Worm (Caenorhabditis elegans): ENCODE results near the gene his-62.

his-62 gene

ce11 chrIV:7506711-7507110 is 20.4 kb downstream of the his-62 start:
- no peak for TF ChIP-seq nhr-11 (tag; optimal IDR thresholded peaks at IDR 0.05)
- no peak for TF ChIP-seq R02D3.7 (tag; optimal IDR thresholded peaks at IDR 0.05)
- TF ChIP-seq C34F6.9 (tag; optimal IDR thresholded peaks at IDR 0.05): no peak
- no peak for TF ChIP-seq ama-1 (optimal IDR thresholded peaks at IDR 0.05)
- no peak for TF ChIP-seq unc-55 (GFP tag; optimal IDR thresholded peaks at IDR 0.05)
- no peak for TF ChIP-seq ztf-1 (GFP tag; conservative IDR thresholded peaks at IDR 0.05)
- no peak for TF ChIP-seq nhr-10 (tag; optimal IDR thresholded peaks at IDR 0.05)
- TF ChIP-seq lin-39 (tag; optimal IDR thresholded peaks at IDR 0.05): no peak
- no peak for TF ChIP-seq nhr-23 (tag; optimal IDR thresholded peaks at IDR 0.05)
- no peak for TF ChIP-seq peb-1 (tag; optimal IDR thresholded peaks at IDR 0.05)
- TF ChIP-seq blmp-1 (tag; optimal IDR thresholded peaks at IDR 0.05; ENCODE audit: insufficient read depth): no peak
- TF ChIP-seq ceh-16 (tag; optimal IDR thresholded peaks at IDR 0.05): no peak
- no peak for TF ChIP-seq ztf-11 (tag; optimal IDR thresholded peaks at IDR 0.05)
- TF ChIP-seq nhr-6 (tag; optimal IDR thresholded peaks at IDR 0.05): no peak
- TF ChIP-seq ZK546.5 (tag; optimal IDR thresholded peaks at IDR 0.05): no peak
- no peak for TF ChIP-seq elt-1 (tag; optimal IDR thresholded peaks at IDR 0.05)
- no peak for TF ChIP-seq crh-2 (tag; optimal IDR thresholded peaks at IDR 0.05)
- no peak for TF ChIP-seq sma-3 (GFP tag; optimal IDR thresholded peaks at IDR 0.05)
- no peak for TF ChIP-seq skn-1 (tag; optimal IDR thresholded peaks at IDR 0.05)
- TF ChIP-seq mab-5 (tag; optimal IDR thresholded peaks at IDR 0.05): no peak

- TF ChIP-seq lin-39 (tag; optimal IDR thresholded peaks at IDR 0.05) (no peak), snpc-4 (tag; optimal IDR thresholded peaks at IDR 0.05) (no peak), sma-3 (GFP tag; optimal IDR thresholded peaks at IDR 0.05) (peak; percentile 28), alr-1 (tag; optimal IDR thresholded peaks at IDR 0.05) (no peak), sma-9 (GFP tag; optimal IDR thresholded peaks at IDR 0.05) (peak; percentile 62), sma-9 (tag; optimal IDR thresholded peaks at IDR 0.05) (no peak), mdl-1 (tag; optimal IDR thresholded peaks at IDR 0.05) (peak in 1 of 2 experiments; percentile 1), crh-2 (tag; optimal IDR thresholded peaks at IDR 0.05) (peak; percentile 29), gmeb-1 (tag; optimal IDR thresholded peaks at IDR 0.05) (peak; percentile 56), F13H6.1 (tag; optimal IDR thresholded peaks at IDR 0.05) (peak; percentile 35), ztf-4 (tag; optimal IDR thresholded peaks at IDR 0.05) (no peak), nhr-25 (tag; optimal IDR thresholded peaks at IDR 0.05) (peak; percentile 58), blmp-1 (tag; optimal IDR thresholded peaks at IDR 0.05; ENCODE audit: insufficient read depth) (no peak), nhr-129 (tag; optimal IDR thresholded peaks at IDR 0.05) (peak; percentile 99), nhr-23 (tag; optimal IDR thresholded peaks at IDR 0.05) (no peak), nhr-11 (tag; optimal IDR thresholded peaks at IDR 0.05) (no peak), lin-13 (GFP tag; optimal IDR thresholded peaks at IDR 0.05) (peak; percentile 21), C34F6.9 (tag; optimal IDR thresholded peaks at IDR 0.05) (peak; percentile 24), ama-1 (optimal IDR thresholded peaks at IDR 0.05) (peak; percentile 35), unc-39 (tag; optimal IDR thresholded peaks at IDR 0.05) (no peak), lsy-2 (tag; optimal IDR thresholded peaks at IDR 0.05) (peak in 1 of 2 experiments; percentile 61), ztf-11 (tag; optimal IDR thresholded peaks at IDR 0.05) (no peak), peb-1 (tag; optimal IDR thresholded peaks at IDR 0.05) (no peak), sem-4 (tag; optimal IDR thresholded peaks at IDR 0.05) (peak; percentile 22), aly-2 (tag; optimal IDR thresholded peaks at IDR 0.05) (no peak), nhr-21 (tag; optimal IDR thresholded peaks at IDR 0.05) (peak; percentile 65), nhr-12 (tag; optimal IDR thresholded peaks at IDR 0.05) (no peak), elt-3 (tag; optimal IDR thresholded peaks at IDR 0.05) (no peak)
These were observed 21.0 kb downstream of the his-62 start for ce11 chrIV:7507305-7507704.

- no peak for TF ChIP-seq skn-1 (tag; optimal IDR thresholded peaks at IDR 0.05)
- peak; percentile 57 for TF ChIP-seq blmp-1 (tag; optimal IDR thresholded peaks at IDR 0.05; ENCODE audit: insufficient read depth)
- peak; percentile 16 to 61 for TF ChIP-seq mdl-1 (tag; optimal IDR thresholded peaks at IDR 0.05)
- peak; percentile 77 for TF ChIP-seq C34F6.9 (tag; optimal IDR thresholded peaks at IDR 0.05)
- TF ChIP-seq egl-27 (tag; optimal IDR thresholded peaks at IDR 0.05): peak; percentile 42
- no peak for TF ChIP-seq mbf-1 (tag; optimal IDR thresholded peaks at IDR 0.05)
- TF ChIP-seq zag-1 (tag; optimal IDR thresholded peaks at IDR 0.05): peak; percentile 70
- TF ChIP-seq sem-4 (tag; optimal IDR thresholded peaks at IDR 0.05): peak; percentile 42
- TF ChIP-seq sma-9 (GFP tag; optimal IDR thresholded peaks at IDR 0.05): peak; percentile 59
- TF ChIP-seq sma-9 (tag; optimal IDR thresholded peaks at IDR 0.05): no peak
- TF ChIP-seq F13H6.1 (tag; optimal IDR thresholded peaks at IDR 0.05): peak; percentile 81
- peak; percentile 25 for TF ChIP-seq nhr-6 (tag; optimal IDR thresholded peaks at IDR 0.05)
- no peak for TF ChIP-seq lin-39 (tag; optimal IDR thresholded peaks at IDR 0.05)
- no peak for TF ChIP-seq unc-39 (tag; optimal IDR thresholded peaks at IDR 0.05)
- peak; percentile 57 for TF ChIP-seq lin-11 (tag; optimal IDR thresholded peaks at IDR 0.05)
- no peak for TF ChIP-seq ztf-11 (tag; optimal IDR thresholded peaks at IDR 0.05)
- TF ChIP-seq nhr-237 (tag; optimal IDR thresholded peaks at IDR 0.05): no peak
- TF ChIP-seq elt-1 (tag; optimal IDR thresholded peaks at IDR 0.05): no peak
- no peak for TF ChIP-seq ZK546.5 (tag; optimal IDR thresholded peaks at IDR 0.05)
- peak; percentile 85 for TF ChIP-seq unc-55 (GFP tag; optimal IDR thresholded peaks at IDR 0.05)
- no peak for TF ChIP-seq peb-1 (tag; optimal IDR thresholded peaks at IDR 0.05)
- TF ChIP-seq elt-3 (tag; optimal IDR thresholded peaks at IDR 0.05): no peak
- no peak for TF ChIP-seq dmd-4 (tag; optimal IDR thresholded peaks at IDR 0.05)
- TF ChIP-seq gmeb-1 (tag; optimal IDR thresholded peaks at IDR 0.05): peak; percentile 89
- TF ChIP-seq ztf-4 (tag; optimal IDR thresholded peaks at IDR 0.05): peak; percentile 51
- TF ChIP-seq alr-1 (tag; optimal IDR thresholded peaks at IDR 0.05): no peak
- TF ChIP-seq nhr-77 (tag; optimal IDR thresholded peaks at IDR 0.05): no peak
- TF ChIP-seq ztf-1 (GFP tag; conservative IDR thresholded peaks at IDR 0.05): no peak
- peak; percentile 80 for TF ChIP-seq ama-1 (optimal IDR thresholded peaks at IDR 0.05)
- peak; percentile 86 for TF ChIP-seq sma-3 (GFP tag; optimal IDR thresholded peaks at IDR 0.05)
- TF ChIP-seq nhr-10 (tag; optimal IDR thresholded peaks at IDR 0.05): no peak
- no peak for TF ChIP-seq aly-2 (tag; optimal IDR thresholded peaks at IDR 0.05)
- no peak for TF ChIP-seq ceh-82 (tag; optimal IDR thresholded peaks at IDR 0.05)
These were observed 21.6 kb downstream of the his-62 start, which contains the start of the genes vdac-1 and R05G6.5 for ce11 chrIV:7507841-7508509. TSS of gene vdac-1 (minus strand) at chrIV:7507891. TSS of gene R05G6.5 (plus strand) at chrIV:7508367.
